Worm (Caenorhabditis elegans): ENCODE data around the gene F11A5.5.

DNA sequence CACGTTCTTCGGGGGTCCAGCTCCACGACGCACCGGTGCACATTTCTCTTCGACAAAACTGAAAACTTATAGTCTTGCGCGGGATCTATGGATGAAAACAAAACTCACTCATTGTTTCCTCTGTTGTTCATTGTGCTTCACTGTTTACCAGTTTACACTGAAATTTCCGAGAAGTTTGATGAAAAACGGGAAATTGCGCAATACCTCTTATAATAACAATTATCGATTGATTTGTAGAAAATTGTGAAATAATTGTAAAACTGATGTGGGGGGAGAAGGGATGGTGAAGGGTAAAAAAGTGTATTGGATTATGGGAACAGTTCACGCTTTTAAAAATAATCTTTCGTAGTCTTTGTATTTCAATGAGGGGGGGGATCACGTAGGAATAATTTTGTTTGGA is 31.3 kb downstream of the F11A5.5 start:
- TF ChIP-seq mep-1 (tag; optimal IDR thresholded peaks at IDR 0.05) (no peak), unc-62 (GFP tag; optimal IDR thresholded peaks at IDR 0.05) (no peak), ztf-11 (tag; optimal IDR thresholded peaks at IDR 0.05) (no peak), unc-120 (tag; optimal IDR thresholded peaks at IDR 0.05; ENCODE audit: poor library complexity, severe bottlenecking) (no peak), hlh-1 (tag; optimal IDR thresholded peaks at IDR 0.05) (no peak), lsy-2 (tag; optimal IDR thresholded peaks at IDR 0.05) (no peak), pha-4 (tag; optimal IDR thresholded peaks at IDR 0.05) (no peak), lin-13 (tag; optimal IDR thresholded peaks at IDR 0.05) (no peak), mls-2 (tag; optimal IDR thresholded peaks at IDR 0.05) (no peak), sptf-1 (tag; optimal IDR thresholded peaks at IDR 0.05) (no peak), snpc-4 (tag; optimal IDR thresholded peaks at IDR 0.05) (no peak), mab-5 (tag; optimal IDR thresholded peaks at IDR 0.05) (no peak), nhr-237 (tag; optimal IDR thresholded peaks at IDR 0.05) (no peak)
